Worm (Caenorhabditis elegans): ENCODE measurements around the gene gly-9.

Gene gly-9

ce11 chrIII:11231408-11231807, 59.0 kb downstream of the gly-9 start:
- TF ChIP-seq egl-5 (tag; optimal IDR thresholded peaks at IDR 0.05) (no peak), ceh-28 (tag; optimal IDR thresholded peaks at IDR 0.05) (peak; percentile 31)

- peak; percentile 38 for TF ChIP-seq ceh-28 (tag; optimal IDR thresholded peaks at IDR 0.05)
- no peak for TF ChIP-seq fkh-10 (GFP tag; optimal IDR thresholded peaks at IDR 0.05)
These were observed 59.8 kb downstream of the gly-9 start for ce11 chrIII:11230581-11230980.
